Fruit fly (Drosophila melanogaster) whole organism, embryonic: ENCODE measurements around the gene fusl.

Source experiments
- CG11398 ChIP-seq: fragments of 200-800 bp; sonication (Bioruptor generic); optimal IDR thresholded peaks from 2 replicates; lab custom pipeline; 2016; ENCODE audit warnings: missing biosample characterization, missing genetic modification characterization
- CG12391 ChIP-seq: fragments of 200-800 bp; sonication (Bioruptor generic); optimal IDR thresholded peaks from 3 replicates; lab custom pipeline; 2018; ENCODE audit warnings: missing biosample characterization, mild to moderate bottlenecking, missing genetic modification characterization, moderate library complexity
- CG12942 ChIP-seq: fragments of 200-800 bp; sonication (Bioruptor generic); optimal IDR thresholded peaks from 3 replicates; lab custom pipeline; 2016; ENCODE audit warnings: missing biosample characterization, missing genetic modification characterization
- CG14667 ChIP-seq: fragments of 200-800 bp; sonication (Bioruptor generic); IDR thresholded peaks from 2 replicates; pipeline ENCODE4 v1.3.6; 2022; ENCODE audit warnings: missing biosample characterization, missing genetic modification characterization
- CG14965 ChIP-seq: fragments of 200-800 bp; sonication (Bioruptor generic); optimal IDR thresholded peaks from 2 replicates; lab custom pipeline; 2016; ENCODE audit warnings: missing biosample characterization, missing genetic modification characterization, borderline replicate concordance
- CG17186 ChIP-seq: fragments of 200-800 bp; sonication (Bioruptor generic); optimal IDR thresholded peaks from 3 replicates; lab custom pipeline; 2017; ENCODE audit warnings: missing biosample characterization, missing genetic modification reagents, missing genetic modification characterization
- CG17361 ChIP-seq: fragments of 200-800 bp; sonication (Bioruptor generic); IDR thresholded peaks from 3 replicates; pipeline ENCODE4 v1.3.6; 2022; ENCODE audit warnings: missing biosample characterization, missing genetic modification characterization
- CG1792 ChIP-seq: fragments of 200-800 bp; sonication (Bioruptor generic); optimal IDR thresholded peaks from 2 replicates; lab custom pipeline; 2016; ENCODE audit warnings: missing biosample characterization, missing genetic modification characterization
- CG2875 ChIP-seq: fragments of 200-800 bp; sonication (Bioruptor generic); optimal IDR thresholded peaks from 2 replicates; lab custom pipeline; 2017; ENCODE audit warnings: missing biosample characterization, mild to moderate bottlenecking, missing genetic modification characterization, missing genetic modification reagents
- CG2889 ChIP-seq: fragments of 200-800 bp; sonication (Bioruptor generic); IDR thresholded peaks from 3 replicates; pipeline ENCODE4 v1.3.6; 2022; ENCODE audit warnings: missing biosample characterization, missing genetic modification characterization
- CG33557 ChIP-seq: fragments of 200-800 bp; sonication (Bioruptor generic); optimal IDR thresholded peaks from 2 replicates; lab custom pipeline; 2019; ENCODE audit warnings: missing biosample characterization, mild to moderate bottlenecking, missing genetic modification characterization, moderate library complexity
- CG4328 ChIP-seq: fragments of 200-800 bp; sonication (Bioruptor generic); optimal IDR thresholded peaks from 3 replicates; lab custom pipeline; 2017; ENCODE audit warnings: missing biosample characterization, missing genetic modification reagents, missing genetic modification characterization
- CG6813 ChIP-seq: fragments of 200-800 bp; sonication (Bioruptor generic); optimal IDR thresholded peaks from 2 replicates; lab custom pipeline; 2017; ENCODE audit warnings: missing biosample characterization, missing genetic modification characterization, mild to moderate bottlenecking, moderate library complexity, missing genetic modification reagents
- CG7745 ChIP-seq: fragments of 200-800 bp; sonication (Bioruptor generic); optimal IDR thresholded peaks from 2 replicates; lab custom pipeline; 2018; ENCODE audit warnings: missing biosample characterization, mild to moderate bottlenecking, missing genetic modification characterization, moderate library complexity
- CG8478 ChIP-seq: fragments of >200 bp; optimal IDR thresholded peaks from 2 replicates; lab custom pipeline; 2018
- CG9876 ChIP-seq: fragments of 200-800 bp; sonication (Bioruptor generic); optimal IDR thresholded peaks from 2 replicates; lab custom pipeline; 2016; ENCODE audit warnings: missing biosample characterization, missing genetic modification characterization
- CG9932 ChIP-seq: fragments of 200-800 bp; sonication (Bioruptor generic); IDR thresholded peaks from 2 replicates; pipeline ENCODE4 v1.3.6; 2022; ENCODE audit warnings: missing biosample characterization, missing genetic modification characterization
- CHES-1-like ChIP-seq: fragments of 200-800 bp; sonication (Bioruptor generic); optimal IDR thresholded peaks from 2 replicates; lab custom pipeline; 2016; ENCODE audit warnings: missing biosample characterization, missing genetic modification characterization
- CoRest ChIP-seq: fragments of 200-800 bp; sonication (Bioruptor generic); optimal IDR thresholded peaks from 3 replicates; lab custom pipeline; 2018; ENCODE audit warnings: missing biosample characterization, mild to moderate bottlenecking, missing genetic modification characterization, moderate library complexity
- E2f2 ChIP-seq: fragments of 200-800 bp; sonication (Bioruptor generic); IDR thresholded peaks from 2 replicates; pipeline ENCODE4 v1.3.6; 2022; ENCODE audit warnings: missing biosample characterization, missing genetic modification characterization
- Eip74EF ChIP-seq, 2 experiments: fragments of 200-800 bp in 1 of 2; fragments of >200 bp in 1 of 2; sonication (Bioruptor generic) in 1 of 2; optimal IDR thresholded peaks; 2 replicates each; lab custom pipeline; 2017 to 2019; ENCODE audit warnings: missing biosample characterization in 2 of 2, missing genetic modification characterization in 2 of 2, mild to moderate bottlenecking in 1 of 2, moderate library complexity in 1 of 2
- Elba2 ChIP-seq: fragments of 200-800 bp; sonication (Bioruptor generic); optimal IDR thresholded peaks from 3 replicates; lab custom pipeline; 2016; ENCODE audit warnings: missing biosample characterization, missing genetic modification characterization
- Ets65A ChIP-seq: fragments of 200-800 bp; sonication (Bioruptor generic); peaks from one replicate; lab custom pipeline; 2016; ENCODE audit warnings: missing biosample characterization, missing genetic modification characterization
- Ets97D ChIP-seq: fragments of 200-800 bp; sonication (Bioruptor generic); optimal IDR thresholded peaks from 3 replicates; lab custom pipeline; 2016; ENCODE audit warnings: missing biosample characterization, missing genetic modification characterization
- Fer1 ChIP-seq: fragments of 200-800 bp; sonication (Bioruptor generic); optimal IDR thresholded peaks from 2 replicates; lab custom pipeline; 2017; ENCODE audit warnings: missing biosample characterization, mild to moderate bottlenecking, missing genetic modification characterization
- H15 ChIP-seq: fragments of 200-800 bp; sonication (Bioruptor generic); IDR thresholded peaks from 3 replicates; pipeline ENCODE4 v1.3.6; 2022; ENCODE audit warnings: missing biosample characterization, missing genetic modification characterization
- NFAT ChIP-seq: fragments of 200-800 bp; sonication (Bioruptor generic); IDR thresholded peaks from 2 replicates; pipeline ENCODE4 v1.3.6; 2022; ENCODE audit warnings: missing biosample characterization, missing genetic modification characterization
- Nf-YA ChIP-seq: fragments of 200-800 bp; sonication (Bioruptor generic); IDR thresholded peaks from 2 replicates; pipeline ENCODE4 v1.3.6; 2022; ENCODE audit warnings: missing biosample characterization, missing genetic modification characterization
- Optix ChIP-seq: fragments of 200-800 bp; sonication (Bioruptor generic); IDR thresholded peaks from 3 replicates; pipeline ENCODE4 v1.3.6; 2022; ENCODE audit warnings: missing biosample characterization, missing genetic modification characterization
- Sox100B ChIP-seq: fragments of 200-800 bp; sonication (Bioruptor generic); optimal IDR thresholded peaks from 3 replicates; lab custom pipeline; 2018; ENCODE audit warnings: missing biosample characterization, mild to moderate bottlenecking, missing genetic modification characterization
- Tbp ChIP-seq: fragments of >200 bp; optimal IDR thresholded peaks from 2 replicates; lab custom pipeline; 2018; ENCODE audit warnings: missing biosample characterization, missing genetic modification characterization
- ab ChIP-seq: fragments of 200-800 bp; sonication (Bioruptor generic); optimal IDR thresholded peaks from 2 replicates; lab custom pipeline; 2016; ENCODE audit warnings: missing biosample characterization, missing genetic modification characterization
- abd-A ChIP-seq: fragments of 200-800 bp; sonication (Bioruptor generic); optimal IDR thresholded peaks from 3 replicates; lab custom pipeline; 2019; ENCODE audit warnings: missing biosample characterization, mild to moderate bottlenecking, missing genetic modification characterization, moderate library complexity
- bigmax ChIP-seq: fragments of 200-800 bp; sonication (Bioruptor generic); optimal IDR thresholded peaks from 2 replicates; lab custom pipeline; 2018; ENCODE audit warnings: missing biosample characterization, mild to moderate bottlenecking, missing genetic modification characterization
- br ChIP-seq: fragments of >200 bp; optimal IDR thresholded peaks from 2 replicates; lab custom pipeline; 2017
- cad ChIP-seq: fragments of >200 bp; optimal IDR thresholded peaks from 2 replicates; lab custom pipeline; 2017; ENCODE audit warnings: missing biosample characterization, missing genetic modification characterization
- dimm ChIP-seq: fragments of 200-800 bp; sonication (Bioruptor generic); IDR thresholded peaks from 2 replicates; pipeline ENCODE4 v1.3.6; 2022; ENCODE audit warnings: missing biosample characterization, missing genetic modification characterization
- dm ChIP-seq: fragments of 200-800 bp; sonication (Bioruptor generic); optimal IDR thresholded peaks from 3 replicates; lab custom pipeline; 2016; ENCODE audit warnings: missing biosample characterization, missing genetic modification characterization
- esg ChIP-seq: fragments of 200-800 bp; sonication (Bioruptor generic); conservative IDR thresholded peaks from 2 replicates; pipeline ENCODE4 v1.3.6; 2022; ENCODE audit warnings: missing biosample characterization, missing genetic modification characterization
- grau ChIP-seq: fragments of 200-800 bp; optimal IDR thresholded peaks from 3 replicates; lab custom pipeline; 2019; ENCODE audit warnings: missing biosample characterization, mild to moderate bottlenecking, missing genetic modification characterization, moderate library complexity
- gt ChIP-seq: fragments of 200-800 bp; sonication (Bioruptor generic); IDR thresholded peaks from 2 replicates; pipeline ENCODE4 v1.3.6; 2022; ENCODE audit warnings: missing biosample characterization, missing genetic modification characterization
- hkb ChIP-seq, 2 experiments: fragments of 200-800 bp in 1 of 2; fragments of >200 bp in 1 of 2; sonication (Bioruptor generic) in 1 of 2; IDR thresholded peaks in 1 of 2; optimal IDR thresholded peaks in 1 of 2; 2 replicates each; pipeline versions ENCODE4 v1.3.6 to Lab custom; 2017 to 2022; ENCODE audit warnings: missing biosample characterization in 1 of 2, missing genetic modification characterization in 1 of 2
- kah ChIP-seq: fragments of 200-800 bp; sonication (Bioruptor generic); optimal IDR thresholded peaks from 2 replicates; lab custom pipeline; 2018; ENCODE audit warnings: missing biosample characterization, mild to moderate bottlenecking, missing genetic modification characterization
- kni ChIP-seq: fragments of 200-800 bp; sonication (Bioruptor generic); optimal IDR thresholded peaks from 3 replicates; lab custom pipeline; 2017; ENCODE audit warnings: mild to moderate bottlenecking, missing biosample characterization, missing genetic modification reagents, missing genetic modification characterization
- onecut ChIP-seq: fragments of 200-800 bp; sonication (Bioruptor generic); IDR thresholded peaks from 2 replicates; pipeline ENCODE4 v1.3.6; 2022; ENCODE audit warnings: missing biosample characterization, missing genetic modification characterization
- org-1 ChIP-seq: fragments of 200-800 bp; sonication (Bioruptor generic); optimal IDR thresholded peaks from 2 replicates; lab custom pipeline; 2017; ENCODE audit warnings: missing biosample characterization, missing genetic modification characterization
- sima ChIP-seq: fragments of 200-800 bp; sonication (Bioruptor generic); optimal IDR thresholded peaks from 2 replicates; lab custom pipeline; 2016; ENCODE audit warnings: missing biosample characterization, missing genetic modification characterization
- slou ChIP-seq: fragments of 200-800 bp; sonication (Bioruptor generic); optimal IDR thresholded peaks from 3 replicates; lab custom pipeline; 2016; ENCODE audit warnings: missing biosample characterization, missing genetic modification characterization
- unpg ChIP-seq: fragments of 200-800 bp; sonication (Bioruptor generic); optimal IDR thresholded peaks from 3 replicates; lab custom pipeline; 2018; ENCODE audit warnings: missing biosample characterization, mild to moderate bottlenecking, missing genetic modification characterization, moderate library complexity
- vfl ChIP-seq: fragments of 200-800 bp; sonication (Bioruptor generic); optimal IDR thresholded peaks from 2 replicates; lab custom pipeline; 2016; ENCODE audit warnings: missing biosample characterization, missing genetic modification characterization

Gene fusl

DNA sequence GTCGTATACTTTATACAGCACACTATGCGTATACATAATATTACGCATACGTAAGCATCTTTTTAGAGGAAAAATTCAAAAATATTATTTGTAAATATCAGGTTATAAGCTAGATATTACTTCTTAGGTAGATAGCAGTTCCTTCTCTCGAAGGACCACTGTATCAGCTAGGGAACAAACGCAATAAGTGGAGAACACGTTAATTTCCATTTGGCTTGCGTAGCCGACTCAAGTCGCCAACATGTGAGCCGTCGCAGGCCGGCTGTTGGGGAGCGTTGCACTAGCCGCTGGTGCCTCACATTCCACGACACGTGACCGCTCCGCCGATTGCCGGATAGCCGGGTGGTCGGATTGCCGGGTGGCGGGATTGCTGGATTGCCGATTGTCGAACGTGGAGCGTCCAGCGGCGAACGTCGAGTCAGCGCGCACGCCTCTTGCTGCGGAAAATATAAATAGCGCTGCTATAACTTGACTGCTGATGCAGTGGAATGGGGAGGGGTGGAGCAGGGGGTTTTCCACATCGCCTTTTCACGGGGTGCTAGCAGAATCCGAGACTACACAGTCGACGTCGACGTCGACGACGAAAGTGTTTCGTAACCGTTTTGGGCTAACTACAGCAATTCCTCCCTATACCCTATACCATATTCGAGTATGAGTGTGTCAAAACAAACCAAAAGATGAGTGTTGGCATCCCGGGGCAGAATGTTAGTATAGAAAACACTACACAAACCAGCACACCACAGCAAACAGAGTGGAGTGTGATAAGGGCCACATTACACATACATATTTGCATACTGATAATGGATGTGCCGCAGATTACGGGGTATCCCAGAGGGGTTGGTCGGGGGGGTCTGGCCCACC is 34.6 kb downstream of the fusl start (continued):
- no peak for TF ChIP-seq kni (GFP tag; lab: Kevin White, UChicago)
- TF ChIP-seq Elba2 (GFP tag; lab: Kevin White, UChicago) = no peak
- TF ChIP-seq cad (GFP tag; lab: Kevin White, UChicago) = no peak
- no peak for TF ChIP-seq CG12942
- no peak for TF ChIP-seq gt (GFP tag; lab: Robert Waterston, UW)
- peak; percentile 19 for TF ChIP-seq Fer1
- no peak for TF ChIP-seq ab (GFP tag; lab: Kevin White, UChicago)
- peak; percentile 72 for TF ChIP-seq CG6813 (GFP tag; lab: Kevin White, UChicago)
- TF ChIP-seq CG33557 (GFP tag; lab: Kevin White, UChicago) = no peak
- TF ChIP-seq CG17361 (GFP tag; lab: Robert Waterston, UW) = peak; percentile 26; the same call in 1 of the 3 replicates
- no peak for TF ChIP-seq dm
- peak; percentile 21; the same call in 1 of the 2 replicates for TF ChIP-seq onecut (GFP tag; lab: Robert Waterston, UW)
- no peak for TF ChIP-seq CG14667
- no peak for TF ChIP-seq Tbp (GFP tag; lab: Kevin White, UChicago)
- TF ChIP-seq CG11398 (GFP tag; lab: Kevin White, UChicago) = peak; percentile 25
- no peak for TF ChIP-seq E2f2 (GFP tag; lab: Robert Waterston, UW)
- TF ChIP-seq Ets97D (GFP tag; lab: Kevin White, UChicago) = no peak
- no peak for TF ChIP-seq hkb (optimal IDR thresholded peaks at IDR 0.05; lab: Kevin White, UChicago)
- TF ChIP-seq hkb (GFP tag; IDR thresholded peaks at IDR 0.05; lab: Robert Waterston, UW) = no peak
- no peak for TF ChIP-seq CG7745
- TF ChIP-seq CG8478 (lab: Kevin White, UChicago) = peak; percentile 47
- TF ChIP-seq Ets65A (GFP tag; lab: Kevin White, UChicago) = no peak
- TF ChIP-seq CG17186 (GFP tag; lab: Kevin White, UChicago) = no peak
- no peak for TF ChIP-seq kah (GFP tag; lab: Kevin White, UChicago)
- TF ChIP-seq H15 = no peak
- no peak for TF ChIP-seq slou (GFP tag; lab: Kevin White, UChicago)
- TF ChIP-seq vfl (GFP tag; lab: Kevin White, UChicago) = no peak
- TF ChIP-seq dimm = no peak
- no peak for TF ChIP-seq br
- peak; percentile 10 for TF ChIP-seq unpg (GFP tag; lab: Kevin White, UChicago)
- no peak for TF ChIP-seq esg (GFP tag; lab: Robert Waterston, UW)
- TF ChIP-seq CG2889 = no peak
- TF ChIP-seq sima = no peak
- no peak for TF ChIP-seq org-1 (GFP tag; lab: Kevin White, UChicago)
- TF ChIP-seq CHES-1-like = no peak
- TF ChIP-seq Sox100B (GFP tag; lab: Kevin White, UChicago) = peak; percentile 11
- TF ChIP-seq grau (tag; lab: Kevin White, UChicago) = peak; percentile 28
- TF ChIP-seq CG2875 (GFP tag; lab: Kevin White, UChicago) = peak; percentile 54
- TF ChIP-seq bigmax = no peak
- no peak for TF ChIP-seq CG14965
- no peak for TF ChIP-seq CG1792 (GFP tag; lab: Kevin White, UChicago)
- no peak for TF ChIP-seq CoRest (tag; lab: Kevin White, UChicago)
- TF ChIP-seq Eip74EF (GFP tag; optimal IDR thresholded peaks at IDR 0.05; lab: Kevin White, UChicago) = no peak
- TF ChIP-seq CG4328 (GFP tag; lab: Kevin White, UChicago) = no peak
- TF ChIP-seq CG9932 (GFP tag; lab: Robert Waterston, UW) = no peak
- no peak for TF ChIP-seq Nf-YA (GFP tag; lab: Robert Waterston, UW)
- no peak for TF ChIP-seq CG9876 (GFP tag; lab: Kevin White, UChicago)
- TF ChIP-seq NFAT (GFP tag; lab: Robert Waterston, UW) = no peak
- TF ChIP-seq Optix (GFP tag; lab: Robert Waterston, UW) = no peak
- no peak for TF ChIP-seq abd-A (tag; lab: Kevin White, UChicago)
- TF ChIP-seq CG12391 = no peak
